Worm (Caenorhabditis elegans) whole organism, late embryonic: ENCODE data around the gene Y43F8B.28.

ENCODE experiments used
- C38D4.7 ChIP-seq: fragments of 200-800 bp; sonication (Bioruptor generic); optimal IDR thresholded peaks from 2 replicates; lab custom pipeline; 2018; ENCODE audit warnings: mild to moderate bottlenecking, missing genetic modification characterization, moderate library complexity, missing compliant biosample characterization
- K09A11.1 ChIP-seq: sonication (generic microtip); optimal IDR thresholded peaks from 2 replicates; lab custom pipeline; 2017; ENCODE audit warnings: antibody characterized with exemption, mild to moderate bottlenecking, missing genetic modification characterization, missing compliant biosample characterization; ENCODE audit not compliant: insufficient read depth
- T23F11.4 ChIP-seq: fragments of 200-800 bp; sonication (Bioruptor generic); optimal IDR thresholded peaks from 2 replicates; lab custom pipeline; 2018; ENCODE audit warnings: mild to moderate bottlenecking, missing genetic modification characterization, missing compliant biosample characterization
- Y22D7AL.16 ChIP-seq: sonication (generic microtip); optimal IDR thresholded peaks from 2 replicates; lab custom pipeline; 2016; ENCODE audit warnings: missing genetic modification characterization, missing compliant biosample characterization
- ceh-18 ChIP-seq: sonication (generic microtip); optimal IDR thresholded peaks from 2 replicates; lab custom pipeline; 2016; ENCODE audit warnings: missing genetic modification characterization, missing compliant biosample characterization
- ceh-2 ChIP-seq: sonication (generic microtip); optimal IDR thresholded peaks from 2 replicates; lab custom pipeline; 2016; ENCODE audit warnings: missing genotype, missing genetic modification characterization, missing compliant biosample characterization
- ceh-22 ChIP-seq: sonication (generic microtip); optimal IDR thresholded peaks from 2 replicates; lab custom pipeline; 2017; ENCODE audit warnings: missing biosample characterization, missing genetic modification characterization
- ceh-30 ChIP-seq: fragments of 150-350 bp; optimal IDR thresholded peaks from 2 replicates; lab custom pipeline; 2014; ENCODE audit warnings: missing biosample characterization, missing genetic modification characterization
- ceh-34 ChIP-seq: sonication (generic microtip); optimal IDR thresholded peaks from 2 replicates; lab custom pipeline; 2016; ENCODE audit warnings: mild to moderate bottlenecking, missing genetic modification characterization, missing compliant biosample characterization
- ceh-48 ChIP-seq: sonication (generic microtip); optimal IDR thresholded peaks from 2 replicates; lab custom pipeline; 2016; ENCODE audit warnings: missing genetic modification characterization, inconsistent platforms, missing compliant biosample characterization
- ceh-6 ChIP-seq: fragments of 200-800 bp; sonication (Bioruptor generic); optimal IDR thresholded peaks from 2 replicates; lab custom pipeline; 2018; ENCODE audit warnings: mild to moderate bottlenecking, missing genetic modification characterization, missing compliant biosample characterization
- dmd-4 ChIP-seq: sonication (generic microtip); optimal IDR thresholded peaks from 2 replicates; lab custom pipeline; 2016; ENCODE audit warnings: borderline replicate concordance, missing genetic modification characterization, missing compliant biosample characterization
- elt-2 ChIP-seq: sonication (generic microtip); optimal IDR thresholded peaks from 2 replicates; lab custom pipeline; 2016; ENCODE audit warnings: missing genetic modification reagents, missing genetic modification characterization, missing compliant biosample characterization
- ets-4 ChIP-seq: sonication (generic microtip); optimal IDR thresholded peaks from 2 replicates; lab custom pipeline; 2016; ENCODE audit warnings: missing genetic modification characterization, missing compliant biosample characterization
- eyg-1 ChIP-seq: sonication (generic microtip); optimal IDR thresholded peaks from 2 replicates; lab custom pipeline; 2016; ENCODE audit warnings: missing genotype, missing genetic modification characterization, missing compliant biosample characterization
- fax-1 ChIP-seq: sonication (generic microtip); optimal IDR thresholded peaks from 2 replicates; lab custom pipeline; 2016; ENCODE audit warnings: missing genotype, missing genetic modification characterization, missing compliant biosample characterization
- fkh-10 ChIP-seq: fragments of 150-350 bp; optimal IDR thresholded peaks from 2 replicates; lab custom pipeline; 2014; ENCODE audit warnings: missing biosample characterization, missing genetic modification reagents, missing genetic modification characterization
- hlh-13 ChIP-seq: fragments of 200-800 bp; sonication (Bioruptor generic); optimal IDR thresholded peaks from 2 replicates; lab custom pipeline; 2018; ENCODE audit warnings: mild to moderate bottlenecking, missing genetic modification characterization, missing compliant biosample characterization
- hlh-15 ChIP-seq: sonication (generic microtip); optimal IDR thresholded peaks from 2 replicates; lab custom pipeline; 2016; ENCODE audit warnings: missing genetic modification characterization, missing compliant biosample characterization
- hlh-8 ChIP-seq: sonication (generic microtip); optimal IDR thresholded peaks from 2 replicates; lab custom pipeline; 2016; ENCODE audit warnings: missing genotype, missing genetic modification characterization, missing compliant biosample characterization
- lim-6 ChIP-seq: sonication (generic microtip); optimal IDR thresholded peaks from 2 replicates; lab custom pipeline; 2016; ENCODE audit warnings: missing genetic modification characterization, missing compliant biosample characterization
- mec-3 ChIP-seq: sonication (generic microtip); optimal IDR thresholded peaks from 2 replicates; lab custom pipeline; 2016; ENCODE audit warnings: borderline replicate concordance, missing genetic modification characterization, missing compliant biosample characterization
- nhr-232 ChIP-seq: sonication (generic microtip); optimal IDR thresholded peaks from 2 replicates; lab custom pipeline; 2016; ENCODE audit warnings: missing genetic modification characterization, missing compliant biosample characterization
- pros-1 ChIP-seq: fragments of 150-350 bp; optimal IDR thresholded peaks from 2 replicates; lab custom pipeline; 2014; ENCODE audit warnings: missing biosample characterization, missing genetic modification reagents, missing genetic modification characterization
- ref-2 ChIP-seq: sonication (generic microtip); optimal IDR thresholded peaks from 2 replicates; lab custom pipeline; 2016; ENCODE audit warnings: missing genetic modification characterization, missing compliant biosample characterization
- sdc-2 ChIP-seq: sonication (generic microtip); optimal IDR thresholded peaks from 2 replicates; lab custom pipeline; 2016; ENCODE audit warnings: missing genotype, missing genetic modification characterization, missing compliant biosample characterization
- sox-4 ChIP-seq: sonication (generic microtip); optimal IDR thresholded peaks from 2 replicates; lab custom pipeline; 2017; ENCODE audit warnings: mild to moderate bottlenecking, missing genetic modification characterization, inconsistent platforms, missing compliant biosample characterization
- tbx-2 ChIP-seq: sonication (generic microtip); optimal IDR thresholded peaks from 2 replicates; lab custom pipeline; 2016; ENCODE audit warnings: missing genetic modification characterization, missing compliant biosample characterization
- unc-42 ChIP-seq: sonication (generic microtip); optimal IDR thresholded peaks from 2 replicates; lab custom pipeline; 2016; ENCODE audit warnings: missing genotype, missing genetic modification characterization, missing compliant biosample characterization

Gene Y43F8B.28

ce11 chrV:19531034-19531433 is 45.9 kb downstream of the Y43F8B.28 start:
- TF ChIP-seq hlh-15 (tag; lab: Kevin White, UChicago) (no peak), tbx-2 (no peak), ceh-48 (tag; lab: Kevin White, UChicago) (no peak), sdc-2 (tag; lab: Kevin White, UChicago) (no peak), ceh-34 (tag; lab: Kevin White, UChicago) (no peak), ceh-22 (tag; lab: Kevin White, UChicago) (no peak), dmd-4 (no peak), K09A11.1 (tag; lab: Kevin White, UChicago) (no peak), C38D4.7 (GFP tag; lab: Kevin White, UChicago) (no peak), fkh-10 (no peak), lim-6 (no peak), hlh-8 (tag; lab: Kevin White, UChicago) (no peak), ets-4 (tag; lab: Kevin White, UChicago) (no peak), pros-1 (tag; lab: Kevin White, UChicago) (no peak), fax-1 (tag; lab: Kevin White, UChicago) (no peak), ceh-2 (tag; lab: Kevin White, UChicago) (no peak), Y22D7AL.16 (tag; lab: Kevin White, UChicago) (no peak), ceh-30 (no peak), ref-2 (tag; lab: Kevin White, UChicago) (no peak), ceh-6 (GFP tag; lab: Kevin White, UChicago) (no peak)

ce11 chrV:19533010-19533409 is 47.9 kb downstream of the Y43F8B.28 start, which contains the start of gene Y43F8B.2:
TSS of gene Y43F8B.2 (minus strand) at chrV:19533110.
- TF ChIP-seq sox-4 (tag; lab: Kevin White, UChicago) (no peak), C38D4.7 (GFP tag; lab: Kevin White, UChicago) (no peak), eyg-1 (tag; lab: Kevin White, UChicago) (no peak), hlh-13 (GFP tag; lab: Kevin White, UChicago) (no peak), nhr-232 (tag; lab: Kevin White, UChicago) (no peak), ceh-18 (no peak), ref-2 (tag; lab: Kevin White, UChicago) (no peak), unc-42 (tag; lab: Kevin White, UChicago) (no peak), ets-4 (tag; lab: Kevin White, UChicago) (no peak), mec-3 (tag; lab: Kevin White, UChicago) (no peak), ceh-30 (no peak)
- TF ChIP-seq, all 69 proteins: peak for 0

- no peak for TF ChIP-seq T23F11.4 (GFP tag; lab: Kevin White, UChicago)
- peak; percentile 86 for TF ChIP-seq elt-2 (tag; lab: Kevin White, UChicago)
- TF ChIP-seq, all 69 proteins: peak for 1
Measured at ce11 chrV:19533480-19533879, 48.4 kb downstream of the Y43F8B.28 start.
